Fruit fly (Drosophila melanogaster) whole organism, adult: Measurements from ENCODE around the gene Arf1.

Experiments used
- CG12768 ChIP-seq: fragments of 200-800 bp; sonication (Bioruptor generic); optimal IDR thresholded peaks from 2 replicates; lab custom pipeline; 2017; ENCODE audit warnings: missing biosample characterization, missing genetic modification characterization, mild to moderate bottlenecking, moderate library complexity, missing genetic modification reagents
- CG5204 ChIP-seq: fragments of 200-800 bp; sonication (Bioruptor generic); optimal IDR thresholded peaks from 2 replicates; lab custom pipeline; 2016; ENCODE audit warnings: missing biosample characterization, missing genetic modification characterization
- toe ChIP-seq: fragments of 200-800 bp; sonication (Bioruptor generic); optimal IDR thresholded peaks from 2 replicates; lab custom pipeline; 2016; ENCODE audit warnings: missing biosample characterization, missing genetic modification characterization

DNA sequence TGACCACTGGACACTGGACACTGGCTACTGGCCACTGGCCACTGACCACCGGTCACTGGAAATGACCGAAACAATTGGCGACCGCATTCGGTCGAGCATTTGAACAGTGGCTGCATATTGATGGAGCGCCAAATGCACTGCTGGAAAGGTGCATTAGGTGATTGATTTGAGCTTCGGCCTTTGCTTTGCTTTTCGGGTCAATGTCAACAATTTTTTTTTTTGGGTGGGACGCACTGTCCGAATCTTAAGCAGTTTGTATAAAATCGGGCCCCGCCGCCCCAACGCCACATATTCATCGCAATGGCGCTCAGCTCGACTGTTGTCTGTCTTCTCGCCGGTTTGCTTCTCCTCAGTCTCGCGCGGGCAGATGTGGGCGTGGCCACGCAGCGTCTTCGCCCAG is 11.5 kb downstream of the Arf1 start, which contains the start of gene CG13239:
- no peak for TF ChIP-seq toe (GFP tag; lab: Kevin White, UChicago)
- no peak for TF ChIP-seq CG5204 (GFP tag; lab: Kevin White, UChicago)
- TF ChIP-seq CG12768 (GFP tag; lab: Kevin White, UChicago), result no peak
